Worm (Caenorhabditis elegans) whole organism, late embryonic: ENCODE measurements around the gene T24E12.13.

Experiments
- ceh-14 ChIP-seq: sonication (generic microtip); optimal IDR thresholded peaks from 2 replicates; lab custom pipeline; 2016; ENCODE audit warnings: missing genotype, missing genetic modification characterization, missing compliant biosample characterization
- ceh-18 ChIP-seq: sonication (generic microtip); optimal IDR thresholded peaks from 2 replicates; lab custom pipeline; 2016; ENCODE audit warnings: missing genetic modification characterization, missing compliant biosample characterization
- fax-1 ChIP-seq: sonication (generic microtip); optimal IDR thresholded peaks from 2 replicates; lab custom pipeline; 2016; ENCODE audit warnings: missing genotype, missing genetic modification characterization, missing compliant biosample characterization
- fkh-6 ChIP-seq: sonication (generic microtip); optimal IDR thresholded peaks from 2 replicates; lab custom pipeline; 2016; ENCODE audit warnings: missing genetic modification characterization, missing compliant biosample characterization
- nfya-1 ChIP-seq: sonication (generic microtip); optimal IDR thresholded peaks from 2 replicates; lab custom pipeline; 2017; ENCODE audit warnings: missing genetic modification characterization, mild to moderate bottlenecking, missing compliant biosample characterization, antibody characterized with exemption, moderate library complexity
- unc-3 ChIP-seq, 2 experiments: fragments of 200-800 bp in 1 of 2; sonication (Bioruptor generic) in 1 of 2; sonication (generic microtip) in 1 of 2; conservative IDR thresholded peaks in 1 of 2; optimal IDR thresholded peaks in 1 of 2; 2 replicates each; pipeline versions ENCODE4 v1.3.6 to Lab custom; 2016 to 2022; ENCODE audit warnings: missing compliant biosample characterization in 2 of 2, missing genetic modification characterization in 2 of 2, missing genetic modification reagents in 1 of 2

DNA sequence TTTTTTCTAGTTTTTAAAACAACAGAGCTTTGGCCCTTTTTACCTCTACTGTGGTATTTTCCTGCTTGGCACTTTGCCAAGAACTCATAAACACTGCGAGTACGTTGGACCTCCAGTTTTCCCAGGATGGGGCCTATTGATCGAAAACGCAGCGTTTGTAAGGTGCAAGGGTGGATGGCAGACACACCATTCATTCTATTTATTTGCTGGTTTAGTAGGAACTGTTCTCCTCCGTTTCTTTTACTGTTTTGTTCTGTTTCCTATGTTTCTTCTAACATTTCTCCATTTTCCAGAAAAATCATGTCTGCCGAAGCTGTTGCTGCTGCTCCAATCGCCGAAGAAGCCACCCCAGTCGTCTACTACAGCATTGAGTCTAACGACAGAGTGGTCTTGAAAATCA is 36.6 kb downstream of the T24E12.13 start, which contains the start of gene skr-15:
- TF ChIP-seq unc-3 (GFP tag; conservative IDR thresholded peaks at IDR 0.05; lab: Robert Waterston, UW) (no peak), unc-3 (tag; optimal IDR thresholded peaks at IDR 0.05; lab: Kevin White, UChicago) (no peak), fkh-6 (tag; lab: Kevin White, UChicago) (no peak), ceh-18 (no peak), fax-1 (tag; lab: Kevin White, UChicago) (no peak), nfya-1 (no peak), ceh-14 (tag; lab: Kevin White, UChicago) (no peak)
